Fruit fly (Drosophila melanogaster) whole organism, prepupa: Measurements from ENCODE around the gene CG7900.

ENCODE experiments used
- Blimp-1 ChIP-seq: fragments of 200-800 bp; sonication (Bioruptor generic); optimal IDR thresholded peaks from 3 replicates; lab custom pipeline; 2017; ENCODE audit warnings: missing biosample characterization, missing genetic modification characterization, mild to moderate bottlenecking, moderate library complexity, missing genetic modification reagents
- CG10669 ChIP-seq: fragments of 200-800 bp; sonication (Bioruptor generic); optimal IDR thresholded peaks from 3 replicates; lab custom pipeline; 2018; ENCODE audit warnings: missing biosample characterization, mild to moderate bottlenecking, missing genetic modification characterization, moderate library complexity
- CG15336 ChIP-seq: fragments of 200-800 bp; sonication (Bioruptor generic); IDR thresholded peaks from 2 replicates; pipeline ENCODE4 v1.3.6; 2022; ENCODE audit warnings: missing biosample characterization, missing genetic modification characterization
- CG1621 ChIP-seq: fragments of 200-800 bp; sonication (Bioruptor generic); optimal IDR thresholded peaks from 3 replicates; lab custom pipeline; 2018; ENCODE audit warnings: missing biosample characterization, mild to moderate bottlenecking, missing genetic modification characterization
- CG16779 ChIP-seq: fragments of 200-800 bp; sonication (Bioruptor generic); optimal IDR thresholded peaks from 3 replicates; lab custom pipeline; 2017; ENCODE audit warnings: missing biosample characterization, mild to moderate bottlenecking, missing genetic modification characterization
- CG31627 ChIP-seq: fragments of 200-800 bp; sonication (Bioruptor generic); optimal IDR thresholded peaks from 3 replicates; lab custom pipeline; 2016; ENCODE audit warnings: missing biosample characterization, missing genetic modification characterization
- CG32006 ChIP-seq: fragments of 200-800 bp; sonication (Bioruptor generic); optimal IDR thresholded peaks from 3 replicates; lab custom pipeline; 2017; ENCODE audit warnings: missing biosample characterization, mild to moderate bottlenecking, missing genetic modification characterization
- CG34406 ChIP-seq: fragments of 200-800 bp; sonication (Bioruptor generic); optimal IDR thresholded peaks from 3 replicates; lab custom pipeline; 2016; ENCODE audit warnings: missing biosample characterization, missing genetic modification characterization
- CG3919 ChIP-seq: fragments of 200-800 bp; sonication (Bioruptor generic); optimal IDR thresholded peaks from 3 replicates; lab custom pipeline; 2016; ENCODE audit warnings: missing biosample characterization, missing genetic modification characterization
- CG6276 ChIP-seq: fragments of 200-800 bp; sonication (Bioruptor generic); optimal IDR thresholded peaks from 2 replicates; lab custom pipeline; 2017; ENCODE audit warnings: missing biosample characterization, mild to moderate bottlenecking, missing genetic modification characterization
- CG6792 ChIP-seq: fragments of 200-800 bp; sonication (Bioruptor generic); optimal IDR thresholded peaks from 3 replicates; lab custom pipeline; 2016; ENCODE audit warnings: missing biosample characterization, missing genetic modification characterization
- CG6808 ChIP-seq: fragments of 200-800 bp; sonication (Bioruptor generic); optimal IDR thresholded peaks from 3 replicates; lab custom pipeline; 2017; ENCODE audit warnings: missing biosample characterization, missing genetic modification characterization, mild to moderate bottlenecking, moderate library complexity, missing genetic modification reagents
- CG8119 ChIP-seq: fragments of 200-800 bp; sonication (Bioruptor generic); IDR thresholded peaks from 3 replicates; pipeline ENCODE4 v1.3.6; 2022; ENCODE audit warnings: missing biosample characterization, missing genetic modification characterization
- CG8319 ChIP-seq: fragments of 200-800 bp; sonication (Bioruptor generic); optimal IDR thresholded peaks from 3 replicates; lab custom pipeline; 2016; ENCODE audit warnings: missing biosample characterization, missing genetic modification characterization
- CG8632 ChIP-seq: fragments of 200-800 bp; sonication (Bioruptor generic); optimal IDR thresholded peaks from 3 replicates; lab custom pipeline; 2016; ENCODE audit warnings: missing biosample characterization, missing genetic modification characterization
- Eip75B ChIP-seq: fragments of 200-800 bp; sonication (Bioruptor generic); optimal IDR thresholded peaks from 3 replicates; lab custom pipeline; 2016; ENCODE audit warnings: missing biosample characterization, missing genetic modification characterization
- Eip78C ChIP-seq: fragments of 200-800 bp; sonication (Bioruptor generic); peaks from one replicate; lab custom pipeline; 2016; ENCODE audit warnings: missing biosample characterization, missing genetic modification characterization
- Gug ChIP-seq: fragments of 200-800 bp; sonication (Bioruptor generic); IDR thresholded peaks from 2 replicates; pipeline ENCODE4 v1.3.6; 2022; ENCODE audit warnings: missing biosample characterization, missing genetic modification characterization
- Hr39 ChIP-seq: fragments of 200-800 bp; sonication (Bioruptor generic); optimal IDR thresholded peaks from 2 replicates; lab custom pipeline; 2016; ENCODE audit warnings: missing biosample characterization, missing genetic modification characterization
- Hr4 ChIP-seq: fragments of 200-800 bp; sonication (Bioruptor generic); optimal IDR thresholded peaks from 3 replicates; lab custom pipeline; 2016; ENCODE audit warnings: missing biosample characterization, missing genetic modification characterization
- Met ChIP-seq: fragments of 200-800 bp; sonication (Bioruptor generic); optimal IDR thresholded peaks from 3 replicates; lab custom pipeline; 2016; ENCODE audit warnings: missing biosample characterization, missing genetic modification characterization
- OdsH ChIP-seq: fragments of 200-800 bp; sonication (Bioruptor generic); optimal IDR thresholded peaks from 3 replicates; lab custom pipeline; 2016; ENCODE audit warnings: missing biosample characterization, missing genetic modification characterization
- Smox ChIP-seq: fragments of 200-800 bp; sonication (Bioruptor generic); optimal IDR thresholded peaks from 3 replicates; lab custom pipeline; 2016; ENCODE audit warnings: missing biosample characterization, missing genetic modification characterization
- Sox102F ChIP-seq: fragments of 200-800 bp; sonication (Bioruptor generic); optimal IDR thresholded peaks from 2 replicates; lab custom pipeline; 2016; ENCODE audit warnings: missing biosample characterization, mild to moderate bottlenecking, missing genetic modification characterization
- Sox14 ChIP-seq: fragments of 200-800 bp; sonication (Bioruptor generic); optimal IDR thresholded peaks from 3 replicates; lab custom pipeline; 2016; ENCODE audit warnings: missing biosample characterization, missing genetic modification characterization
- Sox15 ChIP-seq: fragments of 200-800 bp; sonication (Bioruptor generic); optimal IDR thresholded peaks from 3 replicates; lab custom pipeline; 2016; ENCODE audit warnings: missing biosample characterization, missing genetic modification characterization
- achi ChIP-seq: fragments of 200-800 bp; sonication (Bioruptor generic); optimal IDR thresholded peaks from 3 replicates; lab custom pipeline; 2016; ENCODE audit warnings: missing biosample characterization, missing genetic modification characterization
- acj6 ChIP-seq: fragments of 200-800 bp; sonication (Bioruptor generic); optimal IDR thresholded peaks from 3 replicates; lab custom pipeline; 2016; ENCODE audit warnings: missing biosample characterization, missing genetic modification characterization
- cyc ChIP-seq: fragments of 200-800 bp; sonication (Bioruptor generic); optimal IDR thresholded peaks from 3 replicates; lab custom pipeline; 2016; ENCODE audit warnings: missing biosample characterization, missing genetic modification characterization
- dac ChIP-seq: fragments of 200-800 bp; sonication (Bioruptor generic); optimal IDR thresholded peaks from 2 replicates; lab custom pipeline; 2017; ENCODE audit warnings: missing biosample characterization, mild to moderate bottlenecking, missing genetic modification characterization
- dsx ChIP-seq: fragments of 200-800 bp; optimal IDR thresholded peaks from 3 replicates; lab custom pipeline; 2019; ENCODE audit warnings: missing biosample characterization, mild to moderate bottlenecking, missing genetic modification characterization, moderate library complexity; ENCODE audit not compliant: poor library complexity, severe bottlenecking
- eg ChIP-seq: fragments of 200-800 bp; sonication (Bioruptor generic); IDR thresholded peaks from 3 replicates; pipeline ENCODE4 v1.3.6; 2022; ENCODE audit warnings: missing biosample characterization, missing genetic modification characterization
- fd85E ChIP-seq: fragments of 200-800 bp; sonication (Bioruptor generic); optimal IDR thresholded peaks from 3 replicates; lab custom pipeline; 2016; ENCODE audit warnings: missing biosample characterization, missing genetic modification characterization
- fkh ChIP-seq: fragments of 200-800 bp; sonication (Bioruptor generic); optimal IDR thresholded peaks from 3 replicates; lab custom pipeline; 2017; ENCODE audit warnings: missing biosample characterization, mild to moderate bottlenecking, missing genetic modification characterization, moderate library complexity
- pdm3 ChIP-seq: fragments of 200-800 bp; sonication (Bioruptor generic); optimal IDR thresholded peaks from 3 replicates; lab custom pipeline; 2016; ENCODE audit warnings: missing biosample characterization, missing genetic modification characterization
- svp ChIP-seq: fragments of 200-800 bp; sonication (Bioruptor generic); peaks from one replicate; lab custom pipeline; 2016; ENCODE audit warnings: missing biosample characterization, missing genetic modification characterization
- topi ChIP-seq: fragments of 200-800 bp; sonication (Bioruptor generic); optimal IDR thresholded peaks from 3 replicates; lab custom pipeline; 2016; ENCODE audit warnings: missing biosample characterization, missing genetic modification characterization
- vri ChIP-seq: fragments of 200-800 bp; sonication (Bioruptor generic); optimal IDR thresholded peaks from 3 replicates; lab custom pipeline; 2016; ENCODE audit warnings: missing biosample characterization, mild to moderate bottlenecking, missing genetic modification characterization

CG7900 gene

DNA sequence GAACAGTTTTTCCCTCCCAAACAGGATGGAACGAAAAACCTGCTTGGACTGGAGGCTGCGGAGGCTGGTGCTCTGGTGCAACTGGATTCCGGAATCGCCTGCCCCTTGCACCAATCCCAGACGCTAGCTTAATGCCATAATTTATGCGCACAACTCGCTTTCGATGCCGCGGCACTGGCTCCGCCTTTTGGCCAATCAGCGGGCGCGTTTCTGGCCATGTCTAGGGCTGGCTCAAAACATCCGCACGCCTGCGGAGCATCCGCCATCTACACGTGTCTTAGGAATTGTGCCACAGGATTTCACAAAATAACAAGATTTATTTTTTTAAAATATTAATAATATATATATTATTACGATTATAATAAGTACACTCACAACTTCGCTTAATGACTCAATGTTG, 40.6 kb downstream of the CG7900 start:
- TF ChIP-seq CG1621 (tag; lab: Kevin White, UChicago) (peak; percentile 25), Met (GFP tag; lab: Kevin White, UChicago) (no peak)

DNA sequence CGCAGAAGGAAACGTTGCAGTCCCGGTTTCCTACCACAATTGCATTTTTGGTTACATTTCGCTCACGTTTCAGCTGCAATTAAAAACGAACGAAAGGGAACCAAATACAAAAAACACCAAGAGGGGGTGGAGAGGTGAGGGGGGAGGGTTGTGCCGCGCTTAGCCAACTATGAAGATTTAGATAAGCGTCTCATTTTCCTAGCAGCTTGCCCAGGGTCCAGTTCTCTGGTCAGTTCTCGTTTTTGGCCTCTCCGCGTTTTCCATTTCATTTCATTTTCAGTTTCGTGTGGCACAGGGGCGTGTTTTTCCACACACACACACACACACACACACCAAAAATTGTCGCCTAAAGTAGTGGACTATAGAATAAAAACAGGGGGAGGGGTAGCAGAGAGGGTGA, 44.2 kb downstream of the CG7900 start:
- no peak for TF ChIP-seq Sox14 (GFP tag; lab: Kevin White, UChicago)

DNA sequence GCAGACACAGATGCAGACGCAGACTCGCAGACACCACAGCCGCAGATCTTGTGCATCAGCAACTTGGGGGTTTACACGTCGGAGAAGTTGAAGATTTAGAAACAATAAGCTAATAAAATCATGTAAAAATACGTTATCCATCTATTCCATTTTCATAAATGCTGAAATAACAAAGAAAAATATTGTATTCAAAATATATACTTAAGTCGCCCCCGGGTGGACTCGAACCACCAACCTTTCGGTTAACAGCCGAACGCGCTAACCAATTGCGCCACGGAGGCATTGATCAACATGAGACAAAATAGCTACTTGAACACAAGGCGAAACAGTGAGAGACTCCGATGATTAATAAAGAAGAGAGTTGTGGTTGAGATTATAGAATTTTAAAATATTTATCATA, 45.4 kb downstream of the CG7900 start:
- TF ChIP-seq CG10669 (GFP tag; lab: Kevin White, UChicago) (no peak), Met (GFP tag; lab: Kevin White, UChicago) (no peak), topi (GFP tag; lab: Kevin White, UChicago) (no peak), CG15336 (GFP tag; lab: Robert Waterston, UW) (no peak), Hr4 (GFP tag; lab: Kevin White, UChicago) (no peak), Eip75B (GFP tag; lab: Kevin White, UChicago) (no peak), CG32006 (GFP tag; lab: Kevin White, UChicago) (no peak), cyc (no peak), CG6276 (no peak)

DNA sequence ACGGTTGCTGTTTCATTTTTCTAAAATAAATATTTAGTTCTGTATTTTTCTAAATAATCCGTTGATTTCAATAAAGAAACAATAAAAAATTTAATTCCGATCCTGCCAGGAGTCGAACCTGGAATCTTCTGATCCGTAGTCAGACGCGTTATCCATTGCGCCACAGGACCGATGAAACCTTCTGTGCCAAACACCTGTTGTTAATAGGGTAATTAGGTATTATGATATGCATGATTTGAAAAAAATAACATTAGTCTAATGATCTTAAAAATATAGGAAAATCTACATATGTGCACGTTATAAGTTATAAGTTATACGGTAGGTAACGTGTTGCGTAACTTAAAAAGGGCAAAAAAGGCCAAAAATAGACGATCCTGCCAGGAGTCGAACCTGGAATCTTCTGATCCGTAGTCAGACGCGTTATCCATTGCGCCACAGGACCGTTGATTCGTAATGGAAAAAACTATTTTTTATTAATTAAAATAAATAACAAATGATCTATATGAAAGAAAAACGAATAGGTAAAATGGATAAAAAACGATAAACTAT, 46.0 kb downstream of the CG7900 start:
- TF ChIP-seq Eip78C (GFP tag; lab: Kevin White, UChicago) (peak; percentile 42), CG8319 (GFP tag; lab: Kevin White, UChicago) (no peak), fd85E (GFP tag; lab: Kevin White, UChicago) (no peak), Blimp-1 (no peak), Eip75B (GFP tag; lab: Kevin White, UChicago) (no peak), dac (GFP tag; lab: Kevin White, UChicago) (no peak), CG8632 (GFP tag; lab: Kevin White, UChicago) (no peak), CG6792 (GFP tag; lab: Kevin White, UChicago) (no peak), Sox102F (GFP tag; lab: Kevin White, UChicago) (no peak)
- TF ChIP-seq, all 60 proteins: peak for 1

DNA sequence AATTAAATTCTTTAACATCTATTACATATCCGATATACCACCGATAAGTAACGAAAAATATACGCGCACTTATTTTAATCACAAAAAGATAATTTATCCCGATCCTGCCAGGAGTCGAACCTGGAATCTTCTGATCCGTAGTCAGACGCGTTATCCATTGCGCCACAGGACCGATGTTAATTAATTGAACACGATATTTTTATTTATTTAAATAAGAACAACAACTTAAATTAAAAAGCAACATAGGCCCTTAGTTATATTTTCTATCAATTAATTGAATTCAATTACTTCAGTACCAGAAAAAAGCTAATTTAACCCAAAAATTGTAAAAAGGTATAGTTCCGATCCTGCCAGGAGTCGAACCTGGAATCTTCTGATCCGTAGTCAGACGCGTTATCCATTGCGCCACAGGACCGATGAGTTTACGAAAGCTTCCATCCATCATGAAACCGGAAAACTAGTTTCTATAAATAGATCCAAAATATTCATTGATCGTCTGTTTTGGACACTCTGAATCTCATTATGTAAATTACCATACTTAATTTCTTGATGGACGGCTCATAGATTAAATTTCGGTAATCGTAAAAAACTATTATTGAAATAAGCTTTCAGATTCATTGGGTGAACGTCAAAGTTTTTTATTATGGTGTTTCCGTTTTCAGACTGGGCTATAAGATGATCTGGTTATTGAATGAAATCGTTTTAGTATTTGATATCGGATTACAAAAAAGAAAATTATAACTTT, 46.9 kb downstream of the CG7900 start:
- TF ChIP-seq svp (peak; percentile 49), vri (GFP tag; lab: Kevin White, UChicago) (no peak)

DNA sequence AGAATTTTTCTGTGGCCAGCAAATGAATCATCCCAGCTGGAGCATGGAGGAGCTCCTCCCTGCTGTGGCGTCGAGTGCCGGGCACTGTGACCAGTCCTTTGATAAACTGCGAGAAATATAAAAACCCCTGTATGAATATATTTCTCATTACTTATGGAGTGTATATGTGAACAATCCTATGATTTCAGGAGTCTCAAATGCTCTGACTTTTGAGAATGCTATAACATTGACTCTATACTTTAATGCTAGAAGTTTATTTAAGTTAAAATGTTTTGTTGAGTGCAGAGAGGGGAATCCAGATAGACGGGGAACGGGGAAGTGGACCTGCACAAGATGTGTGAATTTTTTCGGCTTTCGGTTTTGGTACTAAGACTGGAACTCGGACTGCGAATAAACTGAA, 48.2 kb downstream of the CG7900 start:
- TF ChIP-seq CG8119 (0 out of 3 replicates have a peak, but pooled peaks have one; percentile 23), pdm3 (GFP tag; lab: Kevin White, UChicago) (peak; percentile 59), CG10669 (GFP tag; lab: Kevin White, UChicago) (peak; percentile 35), eg (GFP tag; lab: Robert Waterston, UW) (0 out of 3 replicates have a peak, but pooled peaks have one; percentile 10), Hr39 (peak; percentile 78), svp (peak; percentile 83), Eip75B (GFP tag; lab: Kevin White, UChicago) (peak; percentile 50), CG1621 (tag; lab: Kevin White, UChicago) (no peak), OdsH (GFP tag; lab: Kevin White, UChicago) (peak; percentile 31), achi (GFP tag; lab: Kevin White, UChicago) (peak; percentile 54), CG16779 (tag; lab: Kevin White, UChicago) (no peak), Gug (GFP tag; lab: Robert Waterston, UW) (no peak), dac (GFP tag; lab: Kevin White, UChicago) (no peak), CG8632 (GFP tag; lab: Kevin White, UChicago) (peak; percentile 11), Met (GFP tag; lab: Kevin White, UChicago) (peak; percentile 85), Sox102F (GFP tag; lab: Kevin White, UChicago) (peak; percentile 70), topi (GFP tag; lab: Kevin White, UChicago) (peak; percentile 74), CG3919 (GFP tag; lab: Kevin White, UChicago) (peak; percentile 60), fkh (GFP tag; lab: Kevin White, UChicago) (no peak), CG34406 (GFP tag; lab: Kevin White, UChicago) (no peak), Smox (GFP tag; lab: Kevin White, UChicago) (peak; percentile 76), Sox15 (no peak), Eip78C (GFP tag; lab: Kevin White, UChicago) (peak; percentile 80), acj6 (GFP tag; lab: Kevin White, UChicago) (peak; percentile 44), CG15336 (GFP tag; lab: Robert Waterston, UW) (0 out of 2 replicates have a peak, but pooled peaks have one; percentile 24), CG6276 (no peak), CG6808 (GFP tag; lab: Kevin White, UChicago) (no peak), CG31627 (GFP tag; lab: Kevin White, UChicago) (peak; percentile 74), cyc (peak; percentile 73), dsx (no peak)
